Worm (Caenorhabditis elegans): ENCODE measurements around the gene Y39F10C.3.

DNA sequence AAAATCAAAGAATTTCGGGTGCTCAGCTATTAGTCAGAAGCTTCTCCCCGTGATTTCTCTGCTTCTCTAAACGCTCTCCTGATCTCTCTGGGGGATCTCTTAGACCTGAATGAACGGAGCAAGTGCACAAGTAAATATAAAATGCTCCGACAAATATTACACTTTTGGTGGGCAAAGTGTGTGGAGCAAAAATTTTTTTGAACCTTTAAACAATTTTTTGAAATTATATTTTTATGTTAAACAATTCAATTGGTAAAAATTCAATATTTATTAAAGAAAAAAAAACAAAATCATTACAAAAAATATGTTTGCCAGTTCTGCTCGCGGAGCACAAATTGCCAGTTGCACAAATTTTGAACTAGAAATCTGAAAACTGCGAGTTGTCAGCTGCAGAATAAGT is 34.7 kb upstream of the Y39F10C.3 start, which contains the start of gene K07E8.6:
- TF ChIP-seq skn-1 (tag; optimal IDR thresholded peaks at IDR 0.05) (no peak), nhr-23 (tag; optimal IDR thresholded peaks at IDR 0.05) (no peak)

Measured in whole organism, L2 larva.